Worm (Caenorhabditis elegans) whole organism, L2 larva: ENCODE results near the gene F07G6.5.
"Not testable (repeated sequence)": the region's sequence is repeated elsewhere in the genome, so short reads cannot be mapped to it uniquely, and the experiment has no call there.

Experiments
- lin-39 ChIP-seq: fragments of 150-350 bp; optimal IDR thresholded peaks from 2 replicates; lab custom pipeline; 2014; ENCODE audit warnings: missing biosample characterization, missing genetic modification reagents, missing genetic modification characterization
- nhr-237 ChIP-seq: fragments of 150-350 bp; optimal IDR thresholded peaks from 2 replicates; lab custom pipeline; 2014; ENCODE audit warnings: missing biosample characterization, missing genetic modification characterization
- unc-62 ChIP-seq: fragments of 150-350 bp; optimal IDR thresholded peaks from 2 replicates; lab custom pipeline; 2014; ENCODE audit warnings: missing biosample characterization, missing genetic modification reagents, missing genetic modification characterization
- ztf-11 ChIP-seq: sonication (generic microtip); optimal IDR thresholded peaks from 2 replicates; lab custom pipeline; 2017; ENCODE audit warnings: missing biosample characterization, missing genetic modification characterization

DNA sequence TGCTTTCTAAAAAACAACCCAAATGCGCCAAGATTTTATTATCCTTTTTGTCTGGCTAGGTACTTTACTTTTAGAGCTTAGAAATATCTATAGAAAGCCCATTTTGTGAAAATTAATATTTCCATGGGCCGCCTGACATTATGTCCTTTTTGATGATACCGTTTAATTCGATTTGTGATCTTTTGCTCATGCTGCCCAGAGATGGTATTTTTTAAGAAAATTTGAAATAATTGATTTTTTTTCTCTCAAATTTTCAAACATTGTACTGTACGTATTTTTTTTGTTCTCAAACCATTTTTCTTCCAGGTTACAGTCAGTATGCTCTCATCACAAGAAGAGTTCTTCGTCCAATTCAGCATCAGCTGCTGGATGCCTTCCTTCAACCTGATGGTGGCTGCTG is 36.1 kb upstream of the F07G6.5 start, which contains the start of gene Y75D11A.2:
- not testable (repeated sequence) for TF ChIP-seq ztf-11 (tag; lab: Kevin White, UChicago); unc-62 (GFP tag; lab: Kevin White, UChicago); nhr-237 (tag; lab: Kevin White, UChicago); lin-39
